Worm (Caenorhabditis elegans): ENCODE data around the gene F36D3.5.

The F36D3.5 gene

ce11 chrV:16494359-16494758 is 20.7 kb downstream of the F36D3.5 start, which contains the start of gene comt-2:
Gene comt-2 (minus strand): TSS chrV:16494489.
- TF ChIP-seq nhr-80 (tag; optimal IDR thresholded peaks at IDR 0.05) (peak; percentile 49), tbp1 (GFP tag; optimal IDR thresholded peaks at IDR 0.05) (no peak)

DNA sequence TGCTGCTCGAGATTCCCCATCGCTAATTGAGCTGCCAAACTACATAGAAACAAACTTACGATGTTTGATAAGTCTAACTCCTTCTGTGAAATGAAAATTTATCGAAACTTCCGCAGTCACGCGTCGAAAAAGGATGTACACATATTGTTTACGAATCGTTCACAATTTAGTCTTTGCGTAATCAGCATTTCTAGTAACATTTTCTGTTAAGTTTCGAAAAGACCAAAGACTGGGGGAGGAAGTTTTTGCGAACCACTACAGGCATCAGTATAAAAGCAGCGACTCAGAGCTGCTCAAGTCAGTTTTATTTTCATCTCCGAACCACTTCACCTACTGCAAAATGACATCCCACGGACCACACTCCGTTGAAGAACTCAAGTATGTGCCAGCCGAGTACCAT is 26.9 kb downstream of the F36D3.5 start, which contains the start of gene sqst-4:
Gene sqst-4 (plus strand): TSS at position 301 of the 400 bp plus-strand sequence.
- TF ChIP-seq lsl-1 (GFP tag; optimal IDR thresholded peaks at IDR 0.05) = no peak
- no peak for TF ChIP-seq lsy-27 (tag; optimal IDR thresholded peaks at IDR 0.05; ENCODE audit: borderline replicate concordance, insufficient read depth)
- no peak for TF ChIP-seq ekl-4 (GFP tag; IDR thresholded peaks at IDR 0.05)
- no peak for TF ChIP-seq T26A5.8 (tag; optimal IDR thresholded peaks at IDR 0.05)
- no peak for TF ChIP-seq F55B11.4 (tag; optimal IDR thresholded peaks at IDR 0.05; ENCODE audit: borderline replicate concordance, insufficient read depth)
- TF ChIP-seq ets-4 (GFP tag; optimal IDR thresholded peaks at IDR 0.05) = no peak
- no peak for TF ChIP-seq snpc-1.3 (tag; optimal IDR thresholded peaks at IDR 0.05; ENCODE audit: insufficient read depth)
- TF ChIP-seq ztf-18 (tag; optimal IDR thresholded peaks at IDR 0.05) = no peak
- no peak for TF ChIP-seq mes-4 (tag; optimal IDR thresholded peaks at IDR 0.05)
- no peak for TF ChIP-seq ztf-26 (tag; optimal IDR thresholded peaks at IDR 0.05)
- no peak for TF ChIP-seq K12H6.12 (tag; optimal IDR thresholded peaks at IDR 0.05)
- TF ChIP-seq F57A8.1 (GFP tag; optimal IDR thresholded peaks at IDR 0.05) = no peak
- TF ChIP-seq dox-1 (GFP tag; IDR thresholded peaks at IDR 0.05) = no peak
- no peak for TF ChIP-seq F33H1.4 (GFP tag; IDR thresholded peaks at IDR 0.05)
- no peak for TF ChIP-seq snpc-4 (GFP tag; optimal IDR thresholded peaks at IDR 0.05)
- no peak for TF ChIP-seq snpc-4 (tag; optimal IDR thresholded peaks at IDR 0.05)

DNA sequence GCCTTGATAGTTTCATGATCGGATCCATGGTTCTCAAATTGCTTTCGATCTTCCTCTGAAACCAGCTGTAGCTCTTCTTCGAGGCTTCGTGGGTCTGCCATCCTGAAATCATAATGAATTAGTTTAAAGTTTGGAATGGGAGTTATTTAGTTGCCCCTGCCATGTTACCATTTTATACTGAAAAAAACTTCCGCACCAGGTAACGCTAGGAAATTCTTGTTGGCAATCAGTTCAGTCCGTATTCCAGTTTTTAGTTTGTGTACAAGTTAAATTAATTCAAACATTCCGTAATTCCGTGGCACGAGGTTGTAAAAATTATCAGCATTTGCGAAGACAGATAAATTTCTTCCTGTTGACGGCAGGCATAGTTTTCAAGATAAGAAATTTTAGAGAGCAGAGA is 27.6 kb downstream of the F36D3.5 start, which contains the start of gene Y32B12A.5:
Gene Y32B12A.5 (minus strand): TSS at position 101 of the 400 bp plus-strand sequence.
- no peak for TF ChIP-seq nhr-27 (tag; optimal IDR thresholded peaks at IDR 0.05)
- TF ChIP-seq snpc-1.3 (tag; optimal IDR thresholded peaks at IDR 0.05; ENCODE audit: insufficient read depth) = no peak
- TF ChIP-seq F22D6.2 (tag; optimal IDR thresholded peaks at IDR 0.05) = no peak
- no peak for TF ChIP-seq F57A8.1 (GFP tag; optimal IDR thresholded peaks at IDR 0.05)
- no peak for TF ChIP-seq atf-7 (tag; optimal IDR thresholded peaks at IDR 0.05)
- no peak for TF ChIP-seq nfya-2 (GFP tag; IDR thresholded peaks at IDR 0.05)
- no peak for TF ChIP-seq ekl-4 (GFP tag; IDR thresholded peaks at IDR 0.05)
- TF ChIP-seq mcd-1 (GFP tag; IDR thresholded peaks at IDR 0.05) = no peak
- TF ChIP-seq F39B2.1 (GFP tag; IDR thresholded peaks at IDR 0.05) = no peak
- no peak for TF ChIP-seq nhr-80 (tag; optimal IDR thresholded peaks at IDR 0.05)
- no peak for TF ChIP-seq Y67H2A.10 (GFP tag; conservative IDR thresholded peaks at IDR 0.05)

DNA sequence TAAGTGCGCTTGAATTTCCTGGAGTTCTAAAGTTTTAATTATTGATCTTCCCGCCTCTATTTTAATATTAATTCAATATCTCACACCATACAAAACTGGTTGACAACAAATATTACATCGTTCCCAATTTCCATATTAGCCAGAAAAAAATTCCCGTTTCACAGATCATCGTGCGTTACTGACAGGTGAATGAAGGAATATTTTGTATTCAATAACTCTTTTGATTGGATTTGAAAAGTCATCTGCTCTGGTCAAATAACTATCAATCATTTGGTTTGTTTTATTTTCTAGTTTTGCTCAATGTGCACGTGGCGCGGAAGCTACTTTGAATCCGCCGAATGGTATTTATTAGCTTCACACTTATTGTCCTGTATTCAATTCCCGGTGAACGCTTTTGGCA is 31.4 kb downstream of the F36D3.5 start, which contains the start of gene srh-139:
Gene srh-139 (plus strand): TSS at position 301 of the 400 bp plus-strand sequence.
- no peak for TF ChIP-seq hrde-1 (tag; optimal IDR thresholded peaks at IDR 0.05; ENCODE audit: borderline replicate concordance)
- no peak for TF ChIP-seq F37B4.10 (GFP tag; IDR thresholded peaks at IDR 0.05)
- TF ChIP-seq F55B11.4 (tag; optimal IDR thresholded peaks at IDR 0.05; ENCODE audit: borderline replicate concordance, insufficient read depth) = no peak
- no peak for TF ChIP-seq madf-10 (tag; optimal IDR thresholded peaks at IDR 0.05)
- TF ChIP-seq ztf-3 (GFP tag; optimal IDR thresholded peaks at IDR 0.05) = no peak
- no peak for TF ChIP-seq efl-1 (GFP tag; optimal IDR thresholded peaks at IDR 0.05)
- TF ChIP-seq ztf-25 (GFP tag; IDR thresholded peaks at IDR 0.05) = no peak

ce11 chrV:16483044-16483443 is 32.0 kb downstream of the F36D3.5 start, which contains the start of gene F57E7.2:
Gene F57E7.2 (minus strand): TSS chrV:16483144.
- TF ChIP-seq lin-54 (GFP tag; optimal IDR thresholded peaks at IDR 0.05) = no peak
- no peak for TF ChIP-seq F33H1.4 (GFP tag; IDR thresholded peaks at IDR 0.05)
- no peak for TF ChIP-seq lsl-1 (GFP tag; optimal IDR thresholded peaks at IDR 0.05)
- no peak for TF ChIP-seq madf-6 (GFP tag; IDR thresholded peaks at IDR 0.05)
- TF ChIP-seq rpc-1 (optimal IDR thresholded peaks at IDR 0.05) = no peak
- no peak for TF ChIP-seq rpc-1 (tag; optimal IDR thresholded peaks at IDR 0.05)
- TF ChIP-seq sptf-2 (GFP tag; optimal IDR thresholded peaks at IDR 0.05) = no peak
- no peak for TF ChIP-seq snpc-1.3 (tag; optimal IDR thresholded peaks at IDR 0.05; ENCODE audit: insufficient read depth)
- TF ChIP-seq hmg-20 (GFP tag; IDR thresholded peaks at IDR 0.05) = no peak
- TF ChIP-seq bed-2 (GFP tag; IDR thresholded peaks at IDR 0.05) = no peak
- no peak for TF ChIP-seq nfya-2 (GFP tag; IDR thresholded peaks at IDR 0.05)
- TF ChIP-seq cebp-2 (GFP tag; IDR thresholded peaks at IDR 0.05) = no peak
- TF ChIP-seq athp-1 (tag; optimal IDR thresholded peaks at IDR 0.05) = no peak
- TF ChIP-seq snpc-4 (GFP tag; optimal IDR thresholded peaks at IDR 0.05) = no peak
- no peak for TF ChIP-seq snpc-4 (tag; optimal IDR thresholded peaks at IDR 0.05)
- TF ChIP-seq F55B11.4 (tag; optimal IDR thresholded peaks at IDR 0.05; ENCODE audit: borderline replicate concordance, insufficient read depth) = no peak
- no peak for TF ChIP-seq F10E7.11 (tag; optimal IDR thresholded peaks at IDR 0.05)
- no peak for TF ChIP-seq B0336.3 (GFP tag; IDR thresholded peaks at IDR 0.05)

All from whole organism, young adult.